Fruit fly (Drosophila melanogaster) whole organism, pupa: Measurements from ENCODE around the gene CG1316.

Source experiments
- CG10348 ChIP-seq: fragments of 200-800 bp; sonication (Bioruptor generic); IDR thresholded peaks from 2 replicates; pipeline ENCODE4 v1.3.6; 2022; ENCODE audit warnings: missing biosample characterization, missing genetic modification characterization
- CG34367 ChIP-seq: fragments of 200-800 bp; sonication (Bioruptor generic); optimal IDR thresholded peaks from 2 replicates; lab custom pipeline; 2018; ENCODE audit warnings: missing biosample characterization, mild to moderate bottlenecking, missing genetic modification characterization
- CG8301 ChIP-seq: fragments of 200-800 bp; sonication (Bioruptor generic); optimal IDR thresholded peaks from 2 replicates; lab custom pipeline; 2018; ENCODE audit warnings: missing biosample characterization, mild to moderate bottlenecking, missing genetic modification characterization
- D1 ChIP-seq: fragments of 200-800 bp; sonication (Bioruptor generic); optimal IDR thresholded peaks from 2 replicates; lab custom pipeline; 2018; ENCODE audit warnings: missing biosample characterization, mild to moderate bottlenecking, missing genetic modification characterization, moderate library complexity
- Snoo ChIP-seq: fragments of 200-800 bp; sonication (Bioruptor generic); optimal IDR thresholded peaks from 3 replicates; lab custom pipeline; 2017; ENCODE audit warnings: missing biosample characterization, mild to moderate bottlenecking, missing genetic modification characterization, inconsistent platforms

- no peak for TF ChIP-seq D1 (tag; lab: Kevin White, UChicago)
- TF ChIP-seq CG8301 (tag; lab: Kevin White, UChicago) = no peak
- no peak for TF ChIP-seq CG34367
- TF ChIP-seq CG10348 (GFP tag; lab: Robert Waterston, UW) = no peak
- no peak for TF ChIP-seq Snoo (tag; lab: Kevin White, UChicago)
Observed at dm6 chr3L:4277796-4278195, 5.9 kb upstream of the CG1316 start, which contains the start of gene Ctl1.
